Worm (Caenorhabditis elegans) whole organism, young adult: Measurements from ENCODE around the gene K10G4.10.

Experiments
- lsy-27 ChIP-seq: sonication (generic microtip); optimal IDR thresholded peaks from 2 replicates; lab custom pipeline; 2017; ENCODE audit warnings: missing genetic modification characterization, mild to moderate bottlenecking, missing compliant biosample characterization, antibody characterized with exemption, missing genotype, borderline replicate concordance; ENCODE audit not compliant: insufficient read depth
- pha-4 ChIP-seq: fragments of 150-350 bp; sonication (generic microtip); optimal IDR thresholded peaks from 2 replicates; lab custom pipeline; 2014; ENCODE audit warnings: missing biosample characterization, missing genetic modification reagents, missing genetic modification characterization

DNA sequence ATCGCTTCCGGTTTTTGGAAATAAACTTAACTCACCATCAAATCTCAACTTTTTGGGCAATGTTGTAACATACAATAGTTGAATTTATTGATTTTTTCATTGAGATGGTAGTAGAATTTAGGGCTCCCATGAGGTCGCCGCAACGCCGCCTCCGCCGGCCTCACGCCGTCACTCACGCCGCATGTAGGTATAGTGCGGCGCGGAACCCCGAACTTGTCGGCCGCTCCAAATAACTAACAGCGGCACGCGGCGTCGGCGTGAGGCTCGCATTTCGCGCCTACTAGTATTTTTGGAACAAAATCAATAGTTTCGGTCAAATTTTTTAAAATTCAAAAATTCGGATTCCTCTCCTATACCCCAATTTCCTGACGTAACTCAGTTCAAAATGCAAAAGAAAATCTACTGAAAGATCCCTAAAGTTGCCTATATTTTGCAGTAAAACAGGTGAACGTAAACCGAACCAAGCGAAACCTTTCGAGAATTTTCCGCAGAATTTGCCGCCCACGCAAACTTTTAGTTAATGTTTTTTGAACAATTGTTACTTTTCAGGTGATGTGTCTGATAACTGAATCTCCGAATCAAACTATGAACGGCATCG is 21.9 kb upstream of the K10G4.10 start, which contains the start of gene Y61B8A.6:
- TF ChIP-seq pha-4 (tag; lab: Kevin White, UChicago) (no peak), lsy-27 (tag; lab: Kevin White, UChicago) (no peak)
